Fruit fly (Drosophila melanogaster) whole organism, embryonic: ENCODE results near the gene Dus1.

Experiments
- CG10321 ChIP-seq: fragments of 200-800 bp; sonication (Bioruptor generic); IDR thresholded peaks from 2 replicates; pipeline ENCODE4 v1.3.6; 2022; ENCODE audit warnings: missing biosample characterization, missing genetic modification characterization
- CG10959 ChIP-seq: fragments of 200-800 bp; sonication (Bioruptor generic); IDR thresholded peaks from 2 replicates; pipeline ENCODE4 v1.3.6; 2022; ENCODE audit warnings: missing biosample characterization, missing genetic modification characterization
- CG11456 ChIP-seq: fragments of 200-800 bp; sonication (Bioruptor generic); IDR thresholded peaks from 3 replicates; pipeline ENCODE4 v1.3.6; 2022; ENCODE audit warnings: missing biosample characterization, missing genetic modification characterization
- CG11696 ChIP-seq: fragments of 200-800 bp; sonication (Bioruptor generic); IDR thresholded peaks from 2 replicates; pipeline ENCODE4 v1.3.6; 2022; ENCODE audit warnings: missing biosample characterization, missing genetic modification characterization
- CG13624 ChIP-seq: fragments of 200-800 bp; sonication (Bioruptor generic); optimal IDR thresholded peaks from 2 replicates; lab custom pipeline; 2016; ENCODE audit warnings: missing biosample characterization, missing genetic modification characterization
- CG17612 ChIP-seq: fragments of 200-800 bp; sonication (Bioruptor generic); IDR thresholded peaks from 2 replicates; pipeline ENCODE4 v1.3.6; 2022; ENCODE audit warnings: missing biosample characterization, missing genetic modification characterization
- CG2120 ChIP-seq: fragments of 200-800 bp; sonication (Bioruptor generic); optimal IDR thresholded peaks from 3 replicates; lab custom pipeline; 2016; ENCODE audit warnings: missing biosample characterization, missing genetic modification characterization
- CG31224 ChIP-seq: fragments of 200-800 bp; sonication (Bioruptor generic); IDR thresholded peaks from 2 replicates; pipeline ENCODE4 v1.3.6; 2022; ENCODE audit warnings: missing biosample characterization, missing genetic modification characterization
- CG5953 ChIP-seq: fragments of 200-800 bp; sonication (Bioruptor generic); IDR thresholded peaks from 2 replicates; pipeline ENCODE4 v1.3.6; 2022; ENCODE audit warnings: missing biosample characterization, missing genetic modification characterization
- CG7271 ChIP-seq: fragments of 200-800 bp; sonication (Bioruptor generic); optimal IDR thresholded peaks from 2 replicates; lab custom pipeline; 2018; ENCODE audit warnings: missing biosample characterization, mild to moderate bottlenecking, missing genetic modification characterization, moderate library complexity
- CG7357 ChIP-seq: fragments of 200-800 bp; sonication (Bioruptor generic); IDR thresholded peaks from 3 replicates; pipeline ENCODE4 v1.3.6; 2022; ENCODE audit warnings: missing biosample characterization, missing genetic modification characterization
- CG7786 ChIP-seq: fragments of 200-800 bp; sonication (Bioruptor generic); optimal IDR thresholded peaks from 2 replicates; lab custom pipeline; 2016; ENCODE audit warnings: missing biosample characterization, missing genetic modification characterization
- CG8478 ChIP-seq: fragments of >200 bp; optimal IDR thresholded peaks from 2 replicates; lab custom pipeline; 2018
- CG9797 ChIP-seq: fragments of 200-800 bp; sonication (Bioruptor generic); optimal IDR thresholded peaks from 3 replicates; lab custom pipeline; 2018; ENCODE audit warnings: missing biosample characterization, mild to moderate bottlenecking, missing genetic modification characterization
- Camta ChIP-seq: fragments of 200-800 bp; sonication (Bioruptor generic); optimal IDR thresholded peaks from 2 replicates; lab custom pipeline; 2016; ENCODE audit warnings: missing biosample characterization, missing genetic modification characterization
- CoRest ChIP-seq: fragments of 200-800 bp; sonication (Bioruptor generic); optimal IDR thresholded peaks from 3 replicates; lab custom pipeline; 2018; ENCODE audit warnings: missing biosample characterization, mild to moderate bottlenecking, missing genetic modification characterization, moderate library complexity
- D ChIP-seq, 2 experiments: fragments of 200-800 bp in 1 of 2; fragments of >200 bp in 1 of 2; sonication (Bioruptor generic) in 1 of 2; optimal IDR thresholded peaks; 2 replicates in 1 of 2; 3 replicates in 1 of 2; lab custom pipeline; 2017; ENCODE audit warnings: mild to moderate bottlenecking in 1 of 2, missing biosample characterization in 1 of 2, missing genetic modification characterization in 1 of 2, missing genetic modification reagents in 1 of 2
- D19A ChIP-seq: fragments of 200-800 bp; optimal IDR thresholded peaks from 3 replicates; lab custom pipeline; 2019; ENCODE audit warnings: missing biosample characterization, mild to moderate bottlenecking, missing genetic modification characterization, moderate library complexity
- Dek ChIP-seq: fragments of 200-800 bp; sonication (Bioruptor generic); optimal IDR thresholded peaks from 3 replicates; lab custom pipeline; 2019; ENCODE audit warnings: missing biosample characterization, mild to moderate bottlenecking, missing genetic modification characterization, moderate library complexity
- Dref ChIP-seq: fragments of 200-800 bp; sonication (Bioruptor generic); IDR thresholded peaks from 2 replicates; pipeline ENCODE4 v1.3.6; 2022; ENCODE audit warnings: missing biosample characterization, missing genetic modification characterization
- Ets65A ChIP-seq: fragments of 200-800 bp; sonication (Bioruptor generic); peaks from one replicate; lab custom pipeline; 2016; ENCODE audit warnings: missing biosample characterization, missing genetic modification characterization
- HHEX ChIP-seq: fragments of 200-800 bp; sonication (Bioruptor generic); optimal IDR thresholded peaks from 3 replicates; lab custom pipeline; 2017; ENCODE audit warnings: missing biosample characterization, mild to moderate bottlenecking, missing genetic modification characterization, missing genetic modification reagents
- Lpt ChIP-seq: fragments of >200 bp; optimal IDR thresholded peaks from 2 replicates; lab custom pipeline; 2018; ENCODE audit warnings: missing biosample characterization, missing genetic modification characterization
- Med ChIP-seq: fragments of 200-800 bp; sonication (Bioruptor generic); peaks from one replicate; lab custom pipeline; 2016; ENCODE audit warnings: missing biosample characterization, missing genetic modification characterization, mild to moderate bottlenecking, inconsistent platforms, moderate library complexity
- NFAT ChIP-seq: fragments of 200-800 bp; sonication (Bioruptor generic); IDR thresholded peaks from 2 replicates; pipeline ENCODE4 v1.3.6; 2022; ENCODE audit warnings: missing biosample characterization, missing genetic modification characterization
- Neu2 ChIP-seq: fragments of 200-800 bp; sonication (Bioruptor generic); optimal IDR thresholded peaks from 3 replicates; lab custom pipeline; 2016; ENCODE audit warnings: missing biosample characterization, missing genetic modification characterization, borderline replicate concordance
- PHDP ChIP-seq: fragments of 200-800 bp; sonication (Bioruptor generic); optimal IDR thresholded peaks from 3 replicates; lab custom pipeline; 2018; ENCODE audit warnings: missing biosample characterization, mild to moderate bottlenecking, missing genetic modification characterization, moderate library complexity
- Scr ChIP-seq: fragments of 200-800 bp; sonication (Bioruptor generic); IDR thresholded peaks from 2 replicates; pipeline ENCODE4 v1.3.6; 2022; ENCODE audit warnings: missing biosample characterization, missing genetic modification characterization; ENCODE audit not compliant: partially characterized antibody
- Tbp ChIP-seq: fragments of >200 bp; optimal IDR thresholded peaks from 2 replicates; lab custom pipeline; 2018; ENCODE audit warnings: missing biosample characterization, missing genetic modification characterization
- Xbp1 ChIP-seq: fragments of 200-800 bp; sonication (Bioruptor generic); optimal IDR thresholded peaks from 3 replicates; lab custom pipeline; 2016; ENCODE audit warnings: missing biosample characterization, mild to moderate bottlenecking, missing genetic modification characterization
- Xrp1 ChIP-seq: fragments of 200-800 bp; sonication (Bioruptor generic); IDR thresholded peaks from 2 replicates; pipeline ENCODE4 v1.3.6; 2022; ENCODE audit warnings: missing biosample characterization, missing genetic modification characterization
- YL-1 ChIP-seq: fragments of 200-800 bp; sonication (Bioruptor generic); optimal IDR thresholded peaks from 3 replicates; lab custom pipeline; 2017; ENCODE audit warnings: missing biosample characterization, mild to moderate bottlenecking, missing genetic modification characterization
- crol ChIP-seq: fragments of 200-800 bp; sonication (Bioruptor generic); IDR thresholded peaks from 2 replicates; pipeline ENCODE4 v1.3.6; 2022; ENCODE audit warnings: missing biosample characterization, missing genetic modification characterization
- esg ChIP-seq: fragments of 200-800 bp; sonication (Bioruptor generic); conservative IDR thresholded peaks from 2 replicates; pipeline ENCODE4 v1.3.6; 2022; ENCODE audit warnings: missing biosample characterization, missing genetic modification characterization
- fd64A ChIP-seq: fragments of 200-800 bp; sonication (Bioruptor generic); optimal IDR thresholded peaks from 3 replicates; lab custom pipeline; 2018; ENCODE audit warnings: missing biosample characterization, mild to moderate bottlenecking, missing genetic modification characterization
- gro ChIP-seq: fragments of 200-800 bp; sonication (Bioruptor generic); optimal IDR thresholded peaks from 2 replicates; lab custom pipeline; 2016; ENCODE audit warnings: missing biosample characterization, missing genetic modification characterization
- gt ChIP-seq: fragments of 200-800 bp; sonication (Bioruptor generic); IDR thresholded peaks from 2 replicates; pipeline ENCODE4 v1.3.6; 2022; ENCODE audit warnings: missing biosample characterization, missing genetic modification characterization
- ham ChIP-seq: fragments of 200-800 bp; sonication (Bioruptor generic); IDR thresholded peaks from 2 replicates; pipeline ENCODE4 v1.3.6; 2022; ENCODE audit warnings: missing biosample characterization, missing genetic modification characterization
- insv ChIP-seq, 2 experiments: fragments of 200-800 bp; sonication (Bioruptor generic); optimal IDR thresholded peaks; 3 replicates each; lab custom pipeline; 2016 to 2018; ENCODE audit warnings: missing biosample characterization in 2 of 2, missing genetic modification characterization in 2 of 2
- maf-S ChIP-seq: fragments of 200-800 bp; sonication (Bioruptor generic); optimal IDR thresholded peaks from 2 replicates; lab custom pipeline; 2016; ENCODE audit warnings: missing biosample characterization, missing genetic modification characterization
- mam ChIP-seq: fragments of 200-800 bp; sonication (Bioruptor generic); optimal IDR thresholded peaks from 3 replicates; lab custom pipeline; 2016; ENCODE audit warnings: missing biosample characterization, missing genetic modification characterization
- odd ChIP-seq: fragments of 200-800 bp; sonication (Bioruptor generic); optimal IDR thresholded peaks from 2 replicates; lab custom pipeline; 2017; ENCODE audit warnings: missing biosample characterization, mild to moderate bottlenecking, missing genetic modification characterization
- repo ChIP-seq: fragments of 200-800 bp; sonication (Bioruptor generic); optimal IDR thresholded peaks from 2 replicates; lab custom pipeline; 2016; ENCODE audit warnings: missing biosample characterization, missing genetic modification characterization
- row ChIP-seq: fragments of 200-800 bp; sonication (Bioruptor generic); IDR thresholded peaks from 3 replicates; pipeline ENCODE4 v1.3.6; 2022; ENCODE audit warnings: missing biosample characterization, missing genetic modification characterization
- run ChIP-seq: fragments of 200-800 bp; sonication (Bioruptor generic); optimal IDR thresholded peaks from 3 replicates; lab custom pipeline; 2018; ENCODE audit warnings: missing biosample characterization, mild to moderate bottlenecking, missing genetic modification characterization
- salm ChIP-seq: fragments of 200-800 bp; sonication (Bioruptor generic); optimal IDR thresholded peaks from 2 replicates; lab custom pipeline; 2018; ENCODE audit warnings: missing biosample characterization, mild to moderate bottlenecking, missing genetic modification characterization
- scrt ChIP-seq: fragments of 200-800 bp; sonication (Bioruptor generic); optimal IDR thresholded peaks from 2 replicates; lab custom pipeline; 2018; ENCODE audit warnings: missing biosample characterization, mild to moderate bottlenecking, missing genetic modification characterization, moderate library complexity
- sd ChIP-seq: fragments of 200-800 bp; sonication (Bioruptor generic); optimal IDR thresholded peaks from 3 replicates; lab custom pipeline; 2018; ENCODE audit warnings: missing biosample characterization, mild to moderate bottlenecking, missing genetic modification characterization, moderate library complexity
- sima ChIP-seq: fragments of 200-800 bp; sonication (Bioruptor generic); optimal IDR thresholded peaks from 2 replicates; lab custom pipeline; 2016; ENCODE audit warnings: missing biosample characterization, missing genetic modification characterization
- tgo ChIP-seq: fragments of 200-800 bp; sonication (Bioruptor generic); IDR thresholded peaks from 3 replicates; pipeline ENCODE4 v1.3.6; 2022; ENCODE audit warnings: missing biosample characterization, missing genetic modification characterization
- wdn ChIP-seq: fragments of 200-800 bp; sonication (Bioruptor generic); IDR thresholded peaks from 2 replicates; pipeline ENCODE4 v1.3.6; 2022; ENCODE audit warnings: missing biosample characterization, missing genetic modification characterization
- wor ChIP-seq: fragments of 200-800 bp; sonication (Bioruptor generic); IDR thresholded peaks from 2 replicates; pipeline ENCODE4 v1.3.6; 2022; ENCODE audit warnings: missing biosample characterization, missing genetic modification characterization

Dus1 gene

DNA sequence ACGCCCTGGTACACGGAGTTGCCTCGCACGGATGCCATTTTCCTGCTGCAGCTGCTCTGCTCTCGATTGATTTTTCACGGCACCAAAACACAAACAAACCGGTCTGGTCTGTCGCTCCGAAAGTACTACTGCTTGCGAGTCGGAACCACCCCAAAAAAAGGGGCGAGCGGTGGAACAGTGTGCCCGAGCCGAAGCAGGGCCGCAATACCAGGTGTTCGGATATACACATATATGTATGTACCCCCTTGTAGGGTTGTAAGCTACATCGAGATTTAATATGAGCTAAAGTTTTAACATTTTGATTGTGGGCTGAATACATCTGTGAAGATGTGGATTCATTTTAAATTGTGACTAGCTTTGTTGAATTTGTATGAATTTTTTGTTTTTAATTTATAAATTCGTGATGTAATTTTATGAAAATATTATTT, 14.1 kb upstream of the Dus1 start (continued):
- peak; percentile 25 for TF ChIP-seq sd (tag; lab: Kevin White, UChicago)
- no peak for TF ChIP-seq insv (GFP tag; optimal IDR thresholded peaks at IDR 0.05; lab: Kevin White, UChicago)
- TF ChIP-seq D19A (tag; lab: Kevin White, UChicago), result peak; percentile 62
- no peak for TF ChIP-seq tgo (GFP tag; lab: Robert Waterston, UW)
- TF ChIP-seq maf-S (GFP tag; lab: Kevin White, UChicago), result peak; percentile 33
- TF ChIP-seq Xrp1 (GFP tag; lab: Robert Waterston, UW), result peak; percentile 56; the same call in 1 of the 2 replicates
- TF ChIP-seq NFAT (GFP tag; lab: Robert Waterston, UW), result peak; percentile 50; the same call in 1 of the 2 replicates
- peak; percentile 73 for TF ChIP-seq row
- no peak for TF ChIP-seq sima (GFP tag; lab: Kevin White, UChicago)
- peak; percentile 59 for TF ChIP-seq gro (GFP tag; lab: Kevin White, UChicago)
- TF ChIP-seq Tbp, result no peak
- TF ChIP-seq CG17612 (GFP tag; lab: Robert Waterston, UW), result no peak
- no peak for TF ChIP-seq Camta (GFP tag; lab: Kevin White, UChicago)
- TF ChIP-seq PHDP (tag; lab: Kevin White, UChicago), result peak; percentile 70
- TF ChIP-seq salm (tag; lab: Kevin White, UChicago), result no peak
- no peak for TF ChIP-seq CG10959
- no peak for TF ChIP-seq Neu2 (GFP tag; lab: Kevin White, UChicago)
- peak; percentile 42 for TF ChIP-seq mam (GFP tag; lab: Kevin White, UChicago)
- peak; percentile 64 for TF ChIP-seq CoRest (tag; lab: Kevin White, UChicago)
- TF ChIP-seq scrt (GFP tag; lab: Kevin White, UChicago), result peak; percentile 39
- TF ChIP-seq odd (GFP tag; lab: Kevin White, UChicago), result peak; percentile 43
- no peak for TF ChIP-seq CG10321 (GFP tag; lab: Robert Waterston, UW)
- TF ChIP-seq wor, result no peak
- TF ChIP-seq Ets65A (GFP tag; lab: Kevin White, UChicago), result no peak
- TF ChIP-seq YL-1, result peak; percentile 63
- TF ChIP-seq CG5953 (GFP tag; lab: Robert Waterston, UW), result 0 out of 2 replicates have a peak, but pooled peaks have one; percentile 29
- peak; percentile 20; the same call in 1 of the 2 replicates for TF ChIP-seq Scr (GFP tag; lab: Robert Waterston, UW)
- peak; percentile 43 for TF ChIP-seq Dref (GFP tag; lab: Robert Waterston, UW)
- peak; percentile 29 for TF ChIP-seq CG7786 (GFP tag; lab: Kevin White, UChicago)
- no peak for TF ChIP-seq CG11696
- TF ChIP-seq crol (GFP tag; lab: Robert Waterston, UW), result peak; percentile 52; the same call in 1 of the 2 replicates
- no peak for TF ChIP-seq CG7271 (tag; lab: Kevin White, UChicago)
- no peak for TF ChIP-seq run (tag; lab: Kevin White, UChicago)
- peak; percentile 94 for TF ChIP-seq Med
- no peak for TF ChIP-seq ham (GFP tag; lab: Robert Waterston, UW)
- TF ChIP-seq CG11456 (GFP tag; lab: Robert Waterston, UW), result 0 out of 3 replicates have a peak, but pooled peaks have one; percentile 68
- 0 out of 2 replicates have a peak, but pooled peaks have one; percentile 27 for TF ChIP-seq wdn (GFP tag; lab: Robert Waterston, UW)
- TF ChIP-seq CG8478, result no peak
- no peak for TF ChIP-seq repo (GFP tag; lab: Kevin White, UChicago)
- TF ChIP-seq CG31224, result no peak
- peak; percentile 93 for TF ChIP-seq CG9797 (GFP tag; lab: Kevin White, UChicago)
- TF ChIP-seq CG7357, result no peak
- TF ChIP-seq Xbp1 (GFP tag; lab: Kevin White, UChicago), result peak; percentile 29
- TF ChIP-seq HHEX (GFP tag; lab: Kevin White, UChicago), result peak; percentile 55
- peak; percentile 16 for TF ChIP-seq fd64A (GFP tag; lab: Kevin White, UChicago)
- TF ChIP-seq CG13624 (GFP tag; lab: Kevin White, UChicago), result peak; percentile 42
- TF ChIP-seq gt, result no peak
- TF ChIP-seq Dek (tag; lab: Kevin White, UChicago), result peak; percentile 63
- no peak for TF ChIP-seq esg (GFP tag; lab: Robert Waterston, UW)
- TF ChIP-seq CG2120 (GFP tag; lab: Kevin White, UChicago), result peak; percentile 71
- no peak for TF ChIP-seq Lpt
- no peak for TF ChIP-seq D (optimal IDR thresholded peaks at IDR 0.05; lab: Kevin White, UChicago)
- TF ChIP-seq D (GFP tag; optimal IDR thresholded peaks at IDR 0.05; lab: Kevin White, UChicago), result peak; percentile 12
